Worm (Caenorhabditis elegans) whole organism, midembryonic: ENCODE data around the gene Y43F4B.10.

Experiments
- flt-1 ChIP-seq: fragments of 200-800 bp; sonication (Bioruptor generic); IDR thresholded peaks from 2 replicates; pipeline ENCODE4 v1.3.6; 2022; ENCODE audit warnings: missing genetic modification characterization, missing compliant biosample characterization
- klf-2 ChIP-seq: fragments of 200-800 bp; sonication (Bioruptor generic); conservative IDR thresholded peaks from 2 replicates; pipeline ENCODE4 v1.3.6; 2022; ENCODE audit warnings: missing genetic modification reagents, missing genetic modification characterization, missing compliant biosample characterization
- ztf-29 ChIP-seq: fragments of 200-800 bp; sonication (Bioruptor generic); IDR thresholded peaks from 2 replicates; pipeline ENCODE4 v1.3.6; 2022; ENCODE audit warnings: missing genetic modification reagents, missing genetic modification characterization, missing compliant biosample characterization

ce11 chrIII:13359256-13359655 lies 45.4 kb downstream of the Y43F4B.10 start, which contains the start of gene F53A2.9:
- TF ChIP-seq flt-1 (GFP tag; lab: Robert Waterston, UW) (no peak), klf-2 (GFP tag; lab: Robert Waterston, UW) (no peak), ztf-29 (GFP tag; lab: Robert Waterston, UW) (no peak)
